Worm (Caenorhabditis elegans) whole organism, late embryonic: ENCODE data around the gene C54E10.6.

Experiments
- C38D4.7 ChIP-seq: fragments of 200-800 bp; sonication (Bioruptor generic); optimal IDR thresholded peaks from 2 replicates; lab custom pipeline; 2018; ENCODE audit warnings: mild to moderate bottlenecking, missing genetic modification characterization, moderate library complexity, missing compliant biosample characterization
- K02D7.2 ChIP-seq: sonication (generic microtip); optimal IDR thresholded peaks from 2 replicates; lab custom pipeline; 2017; ENCODE audit warnings: mild to moderate bottlenecking, missing genetic modification characterization, missing compliant biosample characterization
- T23F11.4 ChIP-seq: fragments of 200-800 bp; sonication (Bioruptor generic); optimal IDR thresholded peaks from 2 replicates; lab custom pipeline; 2018; ENCODE audit warnings: mild to moderate bottlenecking, missing genetic modification characterization, missing compliant biosample characterization
- Y22D7AL.16 ChIP-seq: sonication (generic microtip); optimal IDR thresholded peaks from 2 replicates; lab custom pipeline; 2016; ENCODE audit warnings: missing genetic modification characterization, missing compliant biosample characterization
- ama-1 ChIP-seq: fragments of 150-350 bp; optimal IDR thresholded peaks from 2 replicates; lab custom pipeline; 2014
- ceh-18 ChIP-seq: sonication (generic microtip); optimal IDR thresholded peaks from 2 replicates; lab custom pipeline; 2016; ENCODE audit warnings: missing genetic modification characterization, missing compliant biosample characterization
- ceh-31 ChIP-seq: sonication (generic microtip); optimal IDR thresholded peaks from 2 replicates; lab custom pipeline; 2016; ENCODE audit warnings: missing genetic modification characterization, missing compliant biosample characterization
- ceh-45 ChIP-seq: fragments of 200-800 bp; sonication (Bioruptor generic); IDR thresholded peaks from 2 replicates; pipeline ENCODE4 v1.3.6; 2022; ENCODE audit warnings: missing genetic modification reagents, missing genetic modification characterization, missing compliant biosample characterization
- ceh-6 ChIP-seq: fragments of 200-800 bp; sonication (Bioruptor generic); optimal IDR thresholded peaks from 2 replicates; lab custom pipeline; 2018; ENCODE audit warnings: mild to moderate bottlenecking, missing genetic modification characterization, missing compliant biosample characterization
- ceh-9 ChIP-seq: sonication (generic microtip); optimal IDR thresholded peaks from 2 replicates; lab custom pipeline; 2016; ENCODE audit warnings: mild to moderate bottlenecking, missing genetic modification characterization, inconsistent platforms, missing compliant biosample characterization
- che-1 ChIP-seq: sonication (generic microtip); optimal IDR thresholded peaks from 2 replicates; lab custom pipeline; 2016; ENCODE audit warnings: mild to moderate bottlenecking, missing genetic modification characterization, missing compliant biosample characterization
- elt-2 ChIP-seq: sonication (generic microtip); optimal IDR thresholded peaks from 2 replicates; lab custom pipeline; 2016; ENCODE audit warnings: missing genetic modification reagents, missing genetic modification characterization, missing compliant biosample characterization
- ets-4 ChIP-seq: sonication (generic microtip); optimal IDR thresholded peaks from 2 replicates; lab custom pipeline; 2016; ENCODE audit warnings: missing genetic modification characterization, missing compliant biosample characterization
- eyg-1 ChIP-seq: sonication (generic microtip); optimal IDR thresholded peaks from 2 replicates; lab custom pipeline; 2016; ENCODE audit warnings: missing genotype, missing genetic modification characterization, missing compliant biosample characterization
- fkh-10 ChIP-seq: fragments of 150-350 bp; optimal IDR thresholded peaks from 2 replicates; lab custom pipeline; 2014; ENCODE audit warnings: missing biosample characterization, missing genetic modification reagents, missing genetic modification characterization
- fkh-6 ChIP-seq: sonication (generic microtip); optimal IDR thresholded peaks from 2 replicates; lab custom pipeline; 2016; ENCODE audit warnings: missing genetic modification characterization, missing compliant biosample characterization
- hlh-8 ChIP-seq: sonication (generic microtip); optimal IDR thresholded peaks from 2 replicates; lab custom pipeline; 2016; ENCODE audit warnings: missing genotype, missing genetic modification characterization, missing compliant biosample characterization
- lim-6 ChIP-seq: sonication (generic microtip); optimal IDR thresholded peaks from 2 replicates; lab custom pipeline; 2016; ENCODE audit warnings: missing genetic modification characterization, missing compliant biosample characterization
- lin-11 ChIP-seq: fragments of 200-800 bp; sonication (Bioruptor generic); optimal IDR thresholded peaks from 2 replicates; lab custom pipeline; 2018; ENCODE audit warnings: mild to moderate bottlenecking, missing genetic modification characterization, missing compliant biosample characterization
- mec-3 ChIP-seq: sonication (generic microtip); optimal IDR thresholded peaks from 2 replicates; lab custom pipeline; 2016; ENCODE audit warnings: borderline replicate concordance, missing genetic modification characterization, missing compliant biosample characterization
- nfya-1 ChIP-seq: sonication (generic microtip); optimal IDR thresholded peaks from 2 replicates; lab custom pipeline; 2017; ENCODE audit warnings: missing genetic modification characterization, mild to moderate bottlenecking, missing compliant biosample characterization, antibody characterized with exemption, moderate library complexity
- nhr-11 ChIP-seq: fragments of 150-350 bp; optimal IDR thresholded peaks from 2 replicates; lab custom pipeline; 2014; ENCODE audit warnings: missing biosample characterization, missing genetic modification characterization
- npax-4 ChIP-seq: sonication (generic microtip); optimal IDR thresholded peaks from 2 replicates; lab custom pipeline; 2016; ENCODE audit warnings: missing genetic modification characterization, missing compliant biosample characterization
- pat-9 ChIP-seq: fragments of 200-800 bp; sonication (Bioruptor generic); optimal IDR thresholded peaks from 2 replicates; lab custom pipeline; 2018; ENCODE audit warnings: mild to moderate bottlenecking, missing genetic modification characterization, moderate library complexity, missing compliant biosample characterization
- pax-1 ChIP-seq: fragments of 150-350 bp; optimal IDR thresholded peaks from 2 replicates; lab custom pipeline; 2014; ENCODE audit warnings: missing biosample characterization, missing genetic modification characterization
- pha-2 ChIP-seq: sonication (generic microtip); optimal IDR thresholded peaks from 2 replicates; lab custom pipeline; 2017; ENCODE audit warnings: mild to moderate bottlenecking, missing genetic modification characterization, missing compliant biosample characterization
- pqm-1 ChIP-seq: sonication (generic microtip); optimal IDR thresholded peaks from 2 replicates; lab custom pipeline; 2016; ENCODE audit warnings: missing genetic modification characterization, missing compliant biosample characterization
- pros-1 ChIP-seq: fragments of 150-350 bp; optimal IDR thresholded peaks from 2 replicates; lab custom pipeline; 2014; ENCODE audit warnings: missing biosample characterization, missing genetic modification reagents, missing genetic modification characterization
- rnt-1 ChIP-seq: sonication (generic microtip); optimal IDR thresholded peaks from 2 replicates; lab custom pipeline; 2016; ENCODE audit warnings: missing genetic modification characterization, missing compliant biosample characterization
- sox-2 ChIP-seq: fragments of 200-800 bp; sonication (Bioruptor generic); IDR thresholded peaks from 2 replicates; pipeline ENCODE4 v1.3.6; 2022; ENCODE audit warnings: missing genetic modification reagents, missing genetic modification characterization, missing compliant biosample characterization
- unc-3 ChIP-seq, 2 experiments: fragments of 200-800 bp in 1 of 2; sonication (Bioruptor generic) in 1 of 2; sonication (generic microtip) in 1 of 2; conservative IDR thresholded peaks in 1 of 2; optimal IDR thresholded peaks in 1 of 2; 2 replicates each; pipeline versions ENCODE4 v1.3.6 to Lab custom; 2016 to 2022; ENCODE audit warnings: missing compliant biosample characterization in 2 of 2, missing genetic modification characterization in 2 of 2, missing genetic modification reagents in 1 of 2
- unc-42 ChIP-seq: sonication (generic microtip); optimal IDR thresholded peaks from 2 replicates; lab custom pipeline; 2016; ENCODE audit warnings: missing genotype, missing genetic modification characterization, missing compliant biosample characterization
- unc-86 ChIP-seq: sonication (generic microtip); optimal IDR thresholded peaks from 2 replicates; lab custom pipeline; 2016; ENCODE audit warnings: missing genetic modification characterization, missing compliant biosample characterization
- zip-5 ChIP-seq: sonication (generic microtip); optimal IDR thresholded peaks from 2 replicates; lab custom pipeline; 2016; ENCODE audit warnings: missing genetic modification characterization, missing compliant biosample characterization

The C54E10.6 gene

ce11 chrV:18838799-18839354 lies 30.3 kb upstream of the C54E10.6 start, which contains the start of gene nhr-65:
nhr-65 (plus strand) TSS chrV:18839304.
- TF ChIP-seq hlh-8 (no peak), nfya-1 (tag; lab: Kevin White, UChicago) (peak; percentile 17)
- TF ChIP-seq, all 69 proteins: peak for 1

- no peak for TF ChIP-seq pros-1 (tag; lab: Kevin White, UChicago)
- TF ChIP-seq ama-1 (lab: Kevin White, UChicago), result no peak
- TF ChIP-seq lim-6, result no peak
- TF ChIP-seq ets-4 (tag; lab: Kevin White, UChicago), result no peak
- TF ChIP-seq hlh-8, result no peak
- no peak for TF ChIP-seq eyg-1 (tag; lab: Kevin White, UChicago)
These were observed 28.6 kb upstream of the C54E10.6 start, which contains the start of gene cyp-33D3 for ce11 chrV:18837125-18837524. cyp-33D3 (minus strand) TSS chrV:18837225.

- TF ChIP-seq ama-1 (lab: Kevin White, UChicago) (no peak), pha-2 (tag; lab: Kevin White, UChicago) (peak; percentile 2)
These were observed 18.8 kb upstream of the C54E10.6 start for ce11 chrV:18827374-18827773.

DNA sequence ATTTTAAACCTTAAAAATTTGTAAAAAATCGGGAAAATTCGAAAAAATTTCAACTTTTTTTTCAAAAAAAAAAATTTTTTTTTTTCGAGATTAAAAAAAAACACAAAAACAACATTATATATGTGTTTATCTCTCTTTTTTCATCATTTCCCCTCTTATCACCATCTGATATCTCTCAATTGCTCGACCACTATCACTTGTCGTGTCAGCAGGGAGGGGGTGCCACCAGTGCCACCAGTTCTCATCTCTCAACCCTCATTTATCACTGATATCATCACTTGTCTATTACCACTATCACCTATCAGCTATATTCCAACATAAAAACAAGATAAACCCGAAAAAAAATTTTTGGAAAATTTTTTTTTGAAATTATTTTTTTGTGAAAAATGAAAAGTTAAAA lies 17.9 kb upstream of the C54E10.6 start:
- TF ChIP-seq K02D7.2, result no peak
- TF ChIP-seq unc-86 (tag; lab: Kevin White, UChicago), result no peak
- TF ChIP-seq sox-2 (GFP tag; lab: Robert Waterston, UW), result no peak
- no peak for TF ChIP-seq C38D4.7
- TF ChIP-seq elt-2 (tag; lab: Kevin White, UChicago), result peak; percentile 97

- TF ChIP-seq pat-9 (no peak), unc-42 (tag; lab: Kevin White, UChicago) (peak; percentile 46)
These were observed 13.0 kb upstream of the C54E10.6 start for ce11 chrV:18821569-18821968.

- TF ChIP-seq ceh-18 (no peak), ceh-9 (tag; lab: Kevin White, UChicago) (no peak), nfya-1 (tag; lab: Kevin White, UChicago) (no peak), ceh-6 (GFP tag; lab: Kevin White, UChicago) (no peak), npax-4 (tag; lab: Kevin White, UChicago) (no peak), T23F11.4 (no peak), ceh-31 (tag; lab: Kevin White, UChicago) (no peak), pax-1 (tag; lab: Kevin White, UChicago) (no peak), zip-5 (tag; lab: Kevin White, UChicago) (no peak), unc-42 (tag; lab: Kevin White, UChicago) (no peak), fkh-10 (no peak), unc-3 (GFP tag; conservative IDR thresholded peaks at IDR 0.05; lab: Robert Waterston, UW) (no peak), unc-3 (tag; optimal IDR thresholded peaks at IDR 0.05; lab: Kevin White, UChicago) (no peak), ceh-45 (no peak), nhr-11 (no peak), lin-11 (tag; lab: Kevin White, UChicago) (no peak), eyg-1 (tag; lab: Kevin White, UChicago) (no peak), rnt-1 (tag; lab: Kevin White, UChicago) (no peak)
These were observed 11.1 kb upstream of the C54E10.6 start, which contains the start of gene ncs-5 for ce11 chrV:18819643-18820042. ncs-5 (plus strand) TSS chrV:18819766.

DNA sequence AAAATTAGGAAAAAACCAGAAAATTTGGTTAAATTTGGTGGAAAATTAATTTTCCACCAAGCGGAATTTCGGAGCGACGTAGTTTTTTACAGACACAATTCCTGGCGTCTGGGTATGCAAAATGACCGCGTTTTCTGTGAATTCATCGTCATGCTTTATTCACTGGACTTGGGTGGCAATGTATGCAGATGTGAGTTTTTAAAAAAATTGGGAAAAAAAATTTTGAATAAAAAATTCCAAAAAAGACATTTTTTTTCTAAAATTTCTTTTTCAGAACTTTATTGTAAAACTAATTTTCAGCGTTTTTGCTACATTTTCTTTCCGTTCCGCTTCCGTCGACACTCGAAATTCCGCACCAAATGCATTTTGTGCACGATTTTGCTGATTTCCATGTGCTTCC lies 2.8 kb upstream of the C54E10.6 start, which contains the start of gene C54E10.7:
Gene C54E10.7 (plus strand): TSS at position 301 of the 400 bp plus-strand sequence.
- TF ChIP-seq pqm-1 (tag; lab: Kevin White, UChicago) (no peak), ceh-9 (tag; lab: Kevin White, UChicago) (no peak), fkh-6 (no peak), ceh-45 (no peak), che-1 (tag; lab: Kevin White, UChicago) (no peak), pha-2 (tag; lab: Kevin White, UChicago) (no peak), ceh-6 (GFP tag; lab: Kevin White, UChicago) (no peak), unc-42 (tag; lab: Kevin White, UChicago) (no peak), ets-4 (tag; lab: Kevin White, UChicago) (no peak), mec-3 (tag; lab: Kevin White, UChicago) (no peak), lin-11 (tag; lab: Kevin White, UChicago) (no peak), Y22D7AL.16 (tag; lab: Kevin White, UChicago) (no peak)
